Worm (Caenorhabditis elegans) whole organism, L4 larva: Measurements from ENCODE around the gene snet-1.

Experiments
- F26F4.8 ChIP-seq: fragments of 200-800 bp; sonication (Bioruptor generic); conservative IDR thresholded peaks from 2 replicates; pipeline ENCODE4 v1.3.6; 2022; ENCODE audit warnings: missing genetic modification characterization, missing compliant biosample characterization
- aha-1 ChIP-seq: fragments of 150-350 bp; peaks from one replicate; lab custom pipeline; 2014; ENCODE audit warnings: missing biosample characterization, missing genetic modification characterization
- ces-1 ChIP-seq: fragments of 150-350 bp; sonication (generic microtip); optimal IDR thresholded peaks from 4 replicates; lab custom pipeline; 2014; ENCODE audit warnings: missing biosample characterization, missing genetic modification reagents, missing genetic modification characterization
- lin-15B ChIP-seq: fragments of 150-350 bp; sonication (generic microtip); optimal IDR thresholded peaks from 3 replicates; lab custom pipeline; 2014; ENCODE audit warnings: missing biosample characterization, missing genetic modification characterization
- pha-4 ChIP-seq, 2 experiments: fragments of 150-350 bp in 1 of 2; fragments of 200-800 bp in 1 of 2; sonication (Bioruptor generic) in 1 of 2; IDR thresholded peaks in 1 of 2; optimal IDR thresholded peaks in 1 of 2; 2 replicates each; pipeline versions ENCODE4 v1.3.6 to Lab custom; 2014 to 2022; ENCODE audit warnings: missing genetic modification characterization in 2 of 2, missing genetic modification reagents in 2 of 2, missing biosample characterization in 1 of 2, missing compliant biosample characterization in 1 of 2

- peak; percentile 18 for TF ChIP-seq aha-1
- TF ChIP-seq F26F4.8: no peak
- TF ChIP-seq lin-15B (tag; lab: Kevin White, UChicago): no peak
- no peak for TF ChIP-seq ces-1 (GFP tag; lab: Kevin White, UChicago)
- no peak for TF ChIP-seq pha-4 (GFP tag; IDR thresholded peaks at IDR 0.05; lab: Robert Waterston, UW)
- TF ChIP-seq pha-4 (tag; optimal IDR thresholded peaks at IDR 0.05; lab: Kevin White, UChicago): no peak
These were observed 27.9 kb upstream of the snet-1 start, which contains the start of gene C01C4.3 for ce11 chrX:3696603-3697002.
